Worm (Caenorhabditis elegans) whole organism, young adult: ENCODE data around the gene cblc-1.

Source experiments
- F33H1.4 ChIP-seq: fragments of 200-800 bp; sonication (Bioruptor generic); IDR thresholded peaks from 2 replicates; pipeline ENCODE4 v1.3.6; 2022; ENCODE audit warnings: missing genetic modification reagents, missing genetic modification characterization, missing compliant biosample characterization
- F57C9.4 ChIP-seq: sonication (generic microtip); optimal IDR thresholded peaks from 2 replicates; lab custom pipeline; 2017; ENCODE audit warnings: mild to moderate bottlenecking, missing genetic modification characterization, missing compliant biosample characterization
- K11D2.4 ChIP-seq: fragments of 200-800 bp; sonication (Bioruptor generic); IDR thresholded peaks from 2 replicates; pipeline ENCODE4 v1.3.6; 2022; ENCODE audit warnings: missing genetic modification reagents, missing genetic modification characterization, missing compliant biosample characterization
- Y56A3A.18 ChIP-seq: fragments of 200-800 bp; sonication (Bioruptor generic); IDR thresholded peaks from 2 replicates; pipeline ENCODE4 v1.3.6; 2022; ENCODE audit warnings: missing genetic modification reagents, missing genetic modification characterization, missing compliant biosample characterization
- Y67H2A.10 ChIP-seq: fragments of 200-800 bp; sonication (Bioruptor generic); conservative IDR thresholded peaks from 2 replicates; pipeline ENCODE4 v1.3.6; 2022; ENCODE audit warnings: missing genetic modification reagents, missing genetic modification characterization, missing compliant biosample characterization
- aptf-2 ChIP-seq: fragments of 200-800 bp; sonication (Bioruptor generic); conservative IDR thresholded peaks from 2 replicates; pipeline ENCODE4 v1.3.6; 2022; ENCODE audit warnings: missing genetic modification reagents, missing genetic modification characterization, missing compliant biosample characterization
- attf-3 ChIP-seq: fragments of 200-800 bp; sonication (Bioruptor generic); conservative IDR thresholded peaks from 2 replicates; pipeline ENCODE4 v1.3.6; 2022; ENCODE audit warnings: missing genetic modification reagents, missing genetic modification characterization, missing compliant biosample characterization
- attf-5 ChIP-seq: fragments of 200-800 bp; sonication (Bioruptor generic); optimal IDR thresholded peaks from 2 replicates; lab custom pipeline; 2018; ENCODE audit warnings: mild to moderate bottlenecking, missing genetic modification characterization, missing compliant biosample characterization
- ccch-3 ChIP-seq: fragments of 200-800 bp; sonication (Bioruptor generic); optimal IDR thresholded peaks from 2 replicates; lab custom pipeline; 2018; ENCODE audit warnings: mild to moderate bottlenecking, missing genetic modification characterization, missing compliant biosample characterization
- cebp-1 ChIP-seq, 2 experiments: fragments of 200-800 bp in 1 of 2; sonication (Bioruptor generic) in 1 of 2; sonication (generic microtip) in 1 of 2; IDR thresholded peaks in 1 of 2; optimal IDR thresholded peaks in 1 of 2; 2 replicates each; pipeline versions ENCODE4 v1.3.6 to Lab custom; 2017 to 2022; ENCODE audit warnings: missing compliant biosample characterization in 2 of 2, missing genetic modification characterization in 2 of 2, mild to moderate bottlenecking in 1 of 2, missing genetic modification reagents in 1 of 2, moderate library complexity in 1 of 2
- egl-18 ChIP-seq: fragments of 200-800 bp; sonication (Bioruptor generic); IDR thresholded peaks from 2 replicates; pipeline ENCODE4 v1.3.6; 2022; ENCODE audit warnings: missing genetic modification reagents, missing genetic modification characterization, missing compliant biosample characterization
- ekl-4 ChIP-seq: fragments of 200-800 bp; sonication (Bioruptor generic); IDR thresholded peaks from 2 replicates; pipeline ENCODE4 v1.3.6; 2022; ENCODE audit warnings: missing genetic modification reagents, missing genetic modification characterization, missing compliant biosample characterization
- him-1 ChIP-seq: sonication (generic microtip); optimal IDR thresholded peaks from 2 replicates; lab custom pipeline; 2016; ENCODE audit warnings: missing genotype, missing genetic modification reagents, missing genetic modification characterization, missing compliant biosample characterization
- hmg-1.2 ChIP-seq: fragments of 200-800 bp; sonication (Bioruptor generic); IDR thresholded peaks from 2 replicates; pipeline ENCODE4 v1.3.6; 2022; ENCODE audit warnings: missing genetic modification reagents, missing genetic modification characterization, missing compliant biosample characterization
- let-607 ChIP-seq, 2 experiments: fragments of 200-800 bp in 1 of 2; sonication (Bioruptor generic) in 1 of 2; sonication (generic microtip) in 1 of 2; optimal IDR thresholded peaks; 2 replicates each; lab custom pipeline; 2016 to 2018; ENCODE audit warnings: mild to moderate bottlenecking in 2 of 2, missing compliant biosample characterization in 2 of 2, missing genetic modification characterization in 2 of 2, moderate library complexity in 2 of 2, missing genotype in 1 of 2
- lin-35 ChIP-seq, 3 experiments: fragments of 150-350 bp in 2 of 3; sonication (generic microtip) in 1 of 3; optimal IDR thresholded peaks; 2 replicates each; lab custom pipeline; 2014 to 2018; ENCODE audit warnings: missing biosample characterization in 3 of 3, missing genetic modification characterization in 3 of 3, missing genetic modification reagents in 3 of 3
- lin-40 ChIP-seq: sonication (generic microtip); optimal IDR thresholded peaks from 2 replicates; lab custom pipeline; 2016; ENCODE audit warnings: missing genetic modification characterization, mild to moderate bottlenecking, missing compliant biosample characterization, missing genotype, missing genetic modification reagents
- lin-54 ChIP-seq: fragments of 200-800 bp; sonication (Bioruptor generic); optimal IDR thresholded peaks from 2 replicates; lab custom pipeline; 2018; ENCODE audit warnings: mild to moderate bottlenecking, missing genetic modification characterization, missing compliant biosample characterization
- madf-10 ChIP-seq: sonication (generic microtip); optimal IDR thresholded peaks from 2 replicates; lab custom pipeline; 2016; ENCODE audit warnings: mild to moderate bottlenecking, missing genetic modification characterization, missing compliant biosample characterization
- madf-3 ChIP-seq: fragments of 200-800 bp; sonication (Bioruptor generic); IDR thresholded peaks from 2 replicates; pipeline ENCODE4 v1.3.6; 2022; ENCODE audit warnings: missing genetic modification reagents, missing genetic modification characterization, missing compliant biosample characterization
- madf-8 ChIP-seq: fragments of 200-800 bp; sonication (Bioruptor generic); conservative IDR thresholded peaks from 2 replicates; pipeline ENCODE4 v1.3.6; 2022; ENCODE audit warnings: missing genetic modification reagents, missing genetic modification characterization, missing compliant biosample characterization
- mcd-1 ChIP-seq: fragments of 200-800 bp; sonication (Bioruptor generic); IDR thresholded peaks from 2 replicates; pipeline ENCODE4 v1.3.6; 2022; ENCODE audit warnings: missing genetic modification reagents, missing genetic modification characterization, missing compliant biosample characterization
- nfyb-1 ChIP-seq: fragments of 200-800 bp; sonication (Bioruptor generic); IDR thresholded peaks from 2 replicates; pipeline ENCODE4 v1.3.6; 2022; ENCODE audit warnings: missing genetic modification reagents, missing genetic modification characterization, missing compliant biosample characterization
- pbrm-1 ChIP-seq: fragments of 200-800 bp; sonication (Bioruptor generic); IDR thresholded peaks from 2 replicates; pipeline ENCODE4 v1.3.6; 2022; ENCODE audit warnings: missing genetic modification reagents, missing genetic modification characterization, missing compliant biosample characterization
- pha-4 ChIP-seq: fragments of 150-350 bp; sonication (generic microtip); optimal IDR thresholded peaks from 2 replicates; lab custom pipeline; 2014; ENCODE audit warnings: missing biosample characterization, missing genetic modification reagents, missing genetic modification characterization
- rcor-1 ChIP-seq: fragments of 200-800 bp; sonication (Bioruptor generic); IDR thresholded peaks from 2 replicates; pipeline ENCODE4 v1.3.6; 2022; ENCODE audit warnings: missing genetic modification reagents, missing genetic modification characterization, missing compliant biosample characterization
- sdz-38 ChIP-seq: sonication (generic microtip); optimal IDR thresholded peaks from 2 replicates; lab custom pipeline; 2016; ENCODE audit warnings: missing genotype, missing genetic modification characterization, missing compliant biosample characterization
- sea-2 ChIP-seq: fragments of 200-800 bp; sonication (Bioruptor generic); IDR thresholded peaks from 2 replicates; pipeline ENCODE4 v1.3.6; 2022; ENCODE audit warnings: missing genetic modification characterization, missing compliant biosample characterization
- snpc-1.1 ChIP-seq: sonication (generic microtip); optimal IDR thresholded peaks from 2 replicates; lab custom pipeline; 2017; ENCODE audit warnings: missing genetic modification characterization, mild to moderate bottlenecking, missing compliant biosample characterization, antibody characterized with exemption, moderate library complexity, missing genotype, missing genetic modification reagents; ENCODE audit not compliant: insufficient read depth
- snpc-1.3 ChIP-seq: sonication (generic microtip); optimal IDR thresholded peaks from 2 replicates; lab custom pipeline; 2017; ENCODE audit warnings: missing genetic modification characterization, mild to moderate bottlenecking, missing compliant biosample characterization, antibody characterized with exemption, moderate library complexity, missing genotype, missing genetic modification reagents; ENCODE audit not compliant: insufficient read depth
- sptf-2 ChIP-seq: fragments of 200-800 bp; sonication (Bioruptor generic); optimal IDR thresholded peaks from 2 replicates; lab custom pipeline; 2018; ENCODE audit warnings: mild to moderate bottlenecking, missing genetic modification characterization, missing compliant biosample characterization
- tbp1 ChIP-seq: fragments of 200-800 bp; sonication (Bioruptor generic); optimal IDR thresholded peaks from 2 replicates; lab custom pipeline; 2018; ENCODE audit warnings: mild to moderate bottlenecking, missing genetic modification characterization, missing compliant biosample characterization
- tlf-1 ChIP-seq: fragments of 200-800 bp; sonication (Bioruptor generic); optimal IDR thresholded peaks from 2 replicates; lab custom pipeline; 2018; ENCODE audit warnings: mild to moderate bottlenecking, missing genetic modification characterization, missing compliant biosample characterization
- xnd-1 ChIP-seq: sonication (generic microtip); optimal IDR thresholded peaks from 2 replicates; lab custom pipeline; 2016; ENCODE audit warnings: missing genotype, missing genetic modification reagents, missing genetic modification characterization, missing compliant biosample characterization
- zfh-2 ChIP-seq: fragments of 200-800 bp; sonication (Bioruptor generic); conservative IDR thresholded peaks from 2 replicates; pipeline ENCODE4 v1.3.6; 2022; ENCODE audit warnings: missing genetic modification reagents, missing genetic modification characterization, missing compliant biosample characterization
- ztf-22 ChIP-seq: fragments of 200-800 bp; sonication (Bioruptor generic); optimal IDR thresholded peaks from 2 replicates; lab custom pipeline; 2018; ENCODE audit warnings: mild to moderate bottlenecking, missing genetic modification characterization, moderate library complexity, missing compliant biosample characterization

The cblc-1 gene

ce11 chrII:4914214-4914613, 26.7 kb downstream of the cblc-1 start, which contains the start of gene R05F9.11 (continued):
- TF ChIP-seq lin-35 (GFP tag; optimal IDR thresholded peaks at IDR 0.05; lab: Kevin White, UChicago): no peak
- peak; percentile 42 for TF ChIP-seq tbp1
- peak; percentile 45 for TF ChIP-seq lin-54
- no peak for TF ChIP-seq snpc-1.1 (tag; lab: Kevin White, UChicago)
- no peak for TF ChIP-seq attf-5 (GFP tag; lab: Kevin White, UChicago)
- no peak for TF ChIP-seq F57C9.4
- TF ChIP-seq tlf-1 (GFP tag; lab: Kevin White, UChicago): peak; percentile 4
- no peak for TF ChIP-seq attf-3 (GFP tag; lab: Robert Waterston, UW)
- TF ChIP-seq sdz-38 (tag; lab: Kevin White, UChicago): no peak
- no peak for TF ChIP-seq egl-18 (GFP tag; lab: Robert Waterston, UW)
- no peak for TF ChIP-seq Y56A3A.18
- TF ChIP-seq snpc-1.3: no peak
- TF ChIP-seq mcd-1 (GFP tag; lab: Robert Waterston, UW): 0 out of 2 replicates have a peak, but pooled peaks have one; percentile 18
- no peak for TF ChIP-seq pha-4 (tag; lab: Kevin White, UChicago)
- TF ChIP-seq xnd-1 (tag; lab: Kevin White, UChicago): peak; percentile 90
- TF ChIP-seq Y67H2A.10 (GFP tag; lab: Robert Waterston, UW): no peak
- peak; percentile 79 for TF ChIP-seq him-1 (tag; lab: Kevin White, UChicago)
- TF ChIP-seq rcor-1 (GFP tag; lab: Robert Waterston, UW): 0 out of 2 replicates have a peak, but pooled peaks have one; percentile 11
- peak; percentile 95 for TF ChIP-seq F33H1.4
- no peak for TF ChIP-seq sea-2 (GFP tag; lab: Robert Waterston, UW)
- TF ChIP-seq aptf-2 (GFP tag; lab: Robert Waterston, UW): no peak
- no peak for TF ChIP-seq madf-10 (tag; lab: Kevin White, UChicago)
- TF ChIP-seq ekl-4 (GFP tag; lab: Robert Waterston, UW): no peak
- no peak for TF ChIP-seq ztf-22 (GFP tag; lab: Kevin White, UChicago)
- TF ChIP-seq let-607 (tag; optimal IDR thresholded peaks at IDR 0.05; lab: Kevin White, UChicago): no peak

DNA sequence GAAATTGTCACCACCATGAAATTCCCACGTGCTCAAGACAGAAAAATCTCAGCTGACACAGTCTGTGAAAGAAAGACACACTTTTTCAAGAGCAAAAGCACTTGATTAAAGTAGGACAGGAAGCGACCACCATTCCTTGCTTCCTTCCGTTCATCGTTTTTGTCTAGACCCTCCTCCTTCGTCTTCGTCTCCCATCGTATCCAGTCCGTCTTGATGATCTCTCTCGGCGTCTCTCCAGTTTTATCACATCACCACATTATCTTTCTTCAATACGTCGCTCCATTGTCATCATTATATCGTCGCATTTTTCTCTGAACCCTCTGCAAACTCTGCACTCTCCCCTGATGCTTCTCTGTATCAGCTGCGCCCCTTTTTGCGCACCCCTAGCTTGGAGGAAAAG, 32.8 kb downstream of the cblc-1 start:
- no peak for TF ChIP-seq ekl-4 (GFP tag; lab: Robert Waterston, UW)
- peak; percentile 22 for TF ChIP-seq attf-5 (GFP tag; lab: Kevin White, UChicago)
- no peak for TF ChIP-seq pbrm-1 (GFP tag; lab: Robert Waterston, UW)
- peak; percentile 40; the same call in 1 of the 2 replicates for TF ChIP-seq hmg-1.2 (GFP tag; lab: Robert Waterston, UW)
- TF ChIP-seq K11D2.4 (GFP tag; lab: Robert Waterston, UW): 0 out of 2 replicates have a peak, but pooled peaks have one; percentile 9
- no peak for TF ChIP-seq Y67H2A.10 (GFP tag; lab: Robert Waterston, UW)
- no peak for TF ChIP-seq ccch-3
- TF ChIP-seq cebp-1 (GFP tag; IDR thresholded peaks at IDR 0.05; lab: Robert Waterston, UW): no peak
- TF ChIP-seq cebp-1 (tag; optimal IDR thresholded peaks at IDR 0.05; lab: Kevin White, UChicago): peak; percentile 20
- peak; percentile 24 for TF ChIP-seq lin-40
- no peak for TF ChIP-seq nfyb-1 (GFP tag; lab: Robert Waterston, UW)
- TF ChIP-seq zfh-2 (GFP tag; lab: Robert Waterston, UW): 0 out of 2 replicates have a peak, but pooled peaks have one; percentile 35
- TF ChIP-seq, all 124 proteins: peak for 6

- TF ChIP-seq sptf-2: no peak
- no peak for TF ChIP-seq lin-40
- no peak for TF ChIP-seq madf-3
- TF ChIP-seq madf-8 (GFP tag; lab: Robert Waterston, UW): no peak
Observed at ce11 chrII:4905883-4906282, 35.1 kb downstream of the cblc-1 start.
